Worm (Caenorhabditis elegans) whole organism, L2 larva: Measurements from ENCODE around the gene arl-3.

Source experiments
- C34F6.9 ChIP-seq: fragments of 150-350 bp; optimal IDR thresholded peaks from 2 replicates; lab custom pipeline; 2014; ENCODE audit warnings: missing biosample characterization, missing genetic modification characterization
- F13H6.1 ChIP-seq: sonication (generic microtip); optimal IDR thresholded peaks from 2 replicates; lab custom pipeline; 2016; ENCODE audit warnings: missing genetic modification characterization, missing compliant biosample characterization
- R02D3.7 ChIP-seq: fragments of 150-350 bp; optimal IDR thresholded peaks from 2 replicates; lab custom pipeline; 2014; ENCODE audit warnings: missing biosample characterization, missing genetic modification characterization
- Y55F3AM.14 ChIP-seq: fragments of 200-800 bp; sonication (Bioruptor generic); optimal IDR thresholded peaks from 2 replicates; lab custom pipeline; 2018; ENCODE audit warnings: mild to moderate bottlenecking, missing genetic modification characterization, missing compliant biosample characterization
- alr-1 ChIP-seq: fragments of 150-350 bp; optimal IDR thresholded peaks from 2 replicates; lab custom pipeline; 2014; ENCODE audit warnings: missing biosample characterization, missing genetic modification characterization
- aly-2 ChIP-seq: fragments of 150-350 bp; optimal IDR thresholded peaks from 2 replicates; lab custom pipeline; 2014; ENCODE audit warnings: missing biosample characterization, missing genetic modification characterization
- ama-1 ChIP-seq: fragments of 150-350 bp; optimal IDR thresholded peaks from 2 replicates; lab custom pipeline; 2018; ENCODE audit warnings: inconsistent platforms
- ceh-16 ChIP-seq: fragments of 150-350 bp; optimal IDR thresholded peaks from 2 replicates; lab custom pipeline; 2014; ENCODE audit warnings: missing biosample characterization, missing genetic modification characterization
- ceh-82 ChIP-seq: fragments of 150-350 bp; optimal IDR thresholded peaks from 2 replicates; lab custom pipeline; 2014; ENCODE audit warnings: missing biosample characterization, missing genetic modification characterization
- dmd-4 ChIP-seq: sonication (generic microtip); optimal IDR thresholded peaks from 2 replicates; lab custom pipeline; 2017; ENCODE audit warnings: missing biosample characterization, missing genetic modification characterization
- egl-27 ChIP-seq: sonication (generic microtip); optimal IDR thresholded peaks from 3 replicates; lab custom pipeline; 2017; ENCODE audit warnings: missing biosample characterization, missing genetic modification reagents, missing genetic modification characterization
- elt-3 ChIP-seq: sonication (generic microtip); optimal IDR thresholded peaks from 2 replicates; lab custom pipeline; 2017; ENCODE audit warnings: missing biosample characterization, missing genetic modification characterization
- fos-1 ChIP-seq: fragments of 150-350 bp; optimal IDR thresholded peaks from 2 replicates; lab custom pipeline; 2014; ENCODE audit warnings: missing biosample characterization, missing genetic modification characterization
- lin-11 ChIP-seq: fragments of 150-350 bp; sonication (generic microtip); optimal IDR thresholded peaks from 2 replicates; lab custom pipeline; 2014; ENCODE audit warnings: missing biosample characterization, missing genetic modification characterization, inconsistent platforms, mixed read lengths
- lin-13 ChIP-seq: fragments of 150-350 bp; optimal IDR thresholded peaks from 2 replicates; lab custom pipeline; 2014; ENCODE audit warnings: missing biosample characterization, missing genetic modification reagents, missing genetic modification characterization
- lin-39 ChIP-seq: fragments of 150-350 bp; optimal IDR thresholded peaks from 2 replicates; lab custom pipeline; 2014; ENCODE audit warnings: missing biosample characterization, missing genetic modification reagents, missing genetic modification characterization
- lsy-2 ChIP-seq, 2 experiments: fragments of 150-350 bp in 1 of 2; sonication (generic microtip) in 1 of 2; optimal IDR thresholded peaks; 2 replicates each; lab custom pipeline; 2014 to 2017; ENCODE audit warnings: missing biosample characterization in 2 of 2, missing genetic modification characterization in 2 of 2
- mab-5 ChIP-seq: fragments of 150-350 bp; optimal IDR thresholded peaks from 2 replicates; lab custom pipeline; 2014; ENCODE audit warnings: missing biosample characterization, missing genetic modification characterization
- mbf-1 ChIP-seq: sonication (generic microtip); optimal IDR thresholded peaks from 2 replicates; lab custom pipeline; 2017; ENCODE audit warnings: missing biosample characterization, missing genetic modification characterization
- mdl-1 ChIP-seq, 2 experiments: fragments of 150-350 bp in 1 of 2; sonication (generic microtip) in 1 of 2; optimal IDR thresholded peaks; 2 replicates each; lab custom pipeline; 2017; ENCODE audit warnings: missing biosample characterization in 2 of 2, missing genetic modification characterization in 2 of 2
- nhr-10 ChIP-seq: sonication (generic microtip); optimal IDR thresholded peaks from 2 replicates; lab custom pipeline; 2017; ENCODE audit warnings: missing biosample characterization, missing genetic modification characterization
- nhr-11 ChIP-seq: fragments of 150-350 bp; optimal IDR thresholded peaks from 2 replicates; lab custom pipeline; 2014; ENCODE audit warnings: missing biosample characterization, missing genetic modification characterization
- nhr-12 ChIP-seq: fragments of 150-350 bp; optimal IDR thresholded peaks from 2 replicates; lab custom pipeline; 2014; ENCODE audit warnings: missing biosample characterization, missing genetic modification characterization
- nhr-129 ChIP-seq: fragments of 150-350 bp; optimal IDR thresholded peaks from 2 replicates; lab custom pipeline; 2014; ENCODE audit warnings: missing biosample characterization, missing genetic modification characterization
- nhr-21 ChIP-seq: fragments of 150-350 bp; optimal IDR thresholded peaks from 2 replicates; lab custom pipeline; 2014; ENCODE audit warnings: missing biosample characterization, missing genetic modification characterization
- nhr-237 ChIP-seq: fragments of 150-350 bp; optimal IDR thresholded peaks from 2 replicates; lab custom pipeline; 2014; ENCODE audit warnings: missing biosample characterization, missing genetic modification characterization
- nhr-25 ChIP-seq: fragments of 150-350 bp; sonication (generic microtip); optimal IDR thresholded peaks from 3 replicates; lab custom pipeline; 2014; ENCODE audit warnings: missing biosample characterization, missing genetic modification characterization
- nhr-6 ChIP-seq: fragments of 150-350 bp; optimal IDR thresholded peaks from 2 replicates; lab custom pipeline; 2014; ENCODE audit warnings: missing biosample characterization, missing genetic modification characterization
- nhr-77 ChIP-seq: fragments of 150-350 bp; optimal IDR thresholded peaks from 2 replicates; lab custom pipeline; 2014; ENCODE audit warnings: missing biosample characterization, missing genetic modification characterization
- peb-1 ChIP-seq: fragments of 150-350 bp; optimal IDR thresholded peaks from 2 replicates; lab custom pipeline; 2014; ENCODE audit warnings: missing biosample characterization, missing genetic modification characterization
- sem-4 ChIP-seq: fragments of 150-350 bp; optimal IDR thresholded peaks from 2 replicates; lab custom pipeline; 2014; ENCODE audit warnings: missing biosample characterization, missing genetic modification reagents, missing genetic modification characterization
- sma-3 ChIP-seq: sonication (generic microtip); optimal IDR thresholded peaks from 2 replicates; lab custom pipeline; 2016; ENCODE audit warnings: missing genetic modification reagents, missing genetic modification characterization, missing compliant biosample characterization
- sma-9 ChIP-seq, 2 experiments: fragments of 150-350 bp in 1 of 2; sonication (generic microtip) in 1 of 2; optimal IDR thresholded peaks; 2 replicates each; lab custom pipeline; 2014 to 2016; ENCODE audit warnings: missing genetic modification characterization in 2 of 2, mild to moderate bottlenecking in 1 of 2, missing biosample characterization in 1 of 2, missing compliant biosample characterization in 1 of 2, missing genetic modification reagents in 1 of 2, moderate library complexity in 1 of 2
- snpc-4 ChIP-seq: fragments of 150-350 bp; optimal IDR thresholded peaks from 2 replicates; lab custom pipeline; 2014; ENCODE audit warnings: missing biosample characterization, missing genetic modification characterization
- unc-39 ChIP-seq: fragments of 150-350 bp; optimal IDR thresholded peaks from 2 replicates; lab custom pipeline; 2014; ENCODE audit warnings: missing biosample characterization, missing genetic modification characterization
- unc-55 ChIP-seq: fragments of 150-350 bp; sonication (generic microtip); optimal IDR thresholded peaks from 3 replicates; lab custom pipeline; 2014; ENCODE audit warnings: missing biosample characterization, missing genetic modification reagents, missing genetic modification characterization
- zag-1 ChIP-seq: fragments of 150-350 bp; optimal IDR thresholded peaks from 2 replicates; lab custom pipeline; 2014; ENCODE audit warnings: missing biosample characterization, missing genetic modification characterization
- ztf-1 ChIP-seq: fragments of 200-800 bp; sonication (Bioruptor generic); conservative IDR thresholded peaks from 2 replicates; pipeline ENCODE4 v1.3.6; 2022; ENCODE audit warnings: missing genetic modification characterization, missing compliant biosample characterization
- ztf-11 ChIP-seq: sonication (generic microtip); optimal IDR thresholded peaks from 2 replicates; lab custom pipeline; 2017; ENCODE audit warnings: missing biosample characterization, missing genetic modification characterization
- ztf-4 ChIP-seq: fragments of 150-350 bp; optimal IDR thresholded peaks from 2 replicates; lab custom pipeline; 2014; ENCODE audit warnings: missing biosample characterization, missing genetic modification characterization

arl-3 gene

ce11 chrII:14578013-14578412 lies 28.3 kb upstream of the arl-3 start, which contains the start of gene nspb-7:
Gene nspb-7 (plus strand): TSS chrII:14578313.
- TF ChIP-seq aly-2 (tag; lab: Kevin White, UChicago) (no peak), ceh-16 (no peak), lin-13 (no peak), ceh-82 (tag; lab: Kevin White, UChicago) (no peak), nhr-21 (tag; lab: Kevin White, UChicago) (no peak), nhr-10 (tag; lab: Kevin White, UChicago) (no peak), nhr-237 (tag; lab: Kevin White, UChicago) (no peak), nhr-77 (no peak), Y55F3AM.14 (GFP tag; lab: Kevin White, UChicago) (no peak), unc-39 (tag; lab: Kevin White, UChicago) (no peak), nhr-12 (tag; lab: Kevin White, UChicago) (no peak), fos-1 (no peak), nhr-11 (no peak), zag-1 (tag; lab: Kevin White, UChicago) (no peak), R02D3.7 (tag; lab: Kevin White, UChicago) (no peak)

- TF ChIP-seq R02D3.7 (tag; lab: Kevin White, UChicago) (no peak), lin-39 (no peak), nhr-6 (tag; lab: Kevin White, UChicago) (no peak), dmd-4 (tag; lab: Kevin White, UChicago) (no peak), ama-1 (lab: Kevin White, UChicago) (no peak), nhr-21 (tag; lab: Kevin White, UChicago) (no peak), peb-1 (tag; lab: Kevin White, UChicago) (no peak), mab-5 (tag; lab: Kevin White, UChicago) (no peak), nhr-25 (tag; lab: Kevin White, UChicago) (no peak), lin-13 (no peak), ztf-4 (no peak)
These were observed 27.6 kb upstream of the arl-3 start, which contains the start of gene C01G12.9 for ce11 chrII:14578716-14579115. Gene C01G12.9 (plus strand): TSS chrII:14579016.

- TF ChIP-seq lin-39 (no peak), nhr-11 (no peak), lsy-2 (tag; optimal IDR thresholded peaks at IDR 0.05; lab: Kevin White, UChicago) (no peak), nhr-10 (tag; lab: Kevin White, UChicago) (no peak), ceh-82 (tag; lab: Kevin White, UChicago) (no peak), mdl-1 (tag; optimal IDR thresholded peaks at IDR 0.05; lab: Kevin White, UChicago) (no peak), C34F6.9 (tag; lab: Kevin White, UChicago) (no peak), mbf-1 (tag; lab: Kevin White, UChicago) (no peak), F13H6.1 (tag; lab: Kevin White, UChicago) (no peak), nhr-237 (tag; lab: Kevin White, UChicago) (no peak), peb-1 (tag; lab: Kevin White, UChicago) (no peak), dmd-4 (tag; lab: Kevin White, UChicago) (no peak)
These were observed 25.7 kb upstream of the arl-3 start, which contains the start of the genes nspb-8 and nspb-9 for ce11 chrII:14580549-14580948. Gene nspb-8 (minus strand): TSS chrII:14580649. Gene nspb-9 (plus strand): TSS chrII:14580859.

ce11 chrII:14582206-14582605 lies 24.1 kb upstream of the arl-3 start, which contains the start of gene C01G12.3:
Gene C01G12.3 (minus strand): TSS chrII:14582306.
- no peak for TF ChIP-seq nhr-129 (tag; lab: Kevin White, UChicago)
- no peak for TF ChIP-seq aly-2 (tag; lab: Kevin White, UChicago)
- TF ChIP-seq lin-39 = no peak
- no peak for TF ChIP-seq R02D3.7 (tag; lab: Kevin White, UChicago)
- no peak for TF ChIP-seq lin-11 (tag; lab: Kevin White, UChicago)
- no peak for TF ChIP-seq sma-9 (GFP tag; optimal IDR thresholded peaks at IDR 0.05; lab: Kevin White, UChicago)
- TF ChIP-seq sma-9 (tag; optimal IDR thresholded peaks at IDR 0.05; lab: Kevin White, UChicago) = no peak
- TF ChIP-seq dmd-4 (tag; lab: Kevin White, UChicago) = no peak
- TF ChIP-seq nhr-25 (tag; lab: Kevin White, UChicago) = no peak
- TF ChIP-seq F13H6.1 (tag; lab: Kevin White, UChicago) = no peak

ce11 chrII:14587407-14587806 lies 18.9 kb upstream of the arl-3 start, which contains the start of gene C01G12.5:
Gene C01G12.5 (minus strand): TSS chrII:14587507.
- TF ChIP-seq ceh-16 (no peak), elt-3 (no peak), sma-3 (no peak), nhr-11 (no peak), sma-9 (GFP tag; optimal IDR thresholded peaks at IDR 0.05; lab: Kevin White, UChicago) (no peak), sma-9 (tag; optimal IDR thresholded peaks at IDR 0.05; lab: Kevin White, UChicago) (no peak), unc-55 (GFP tag; lab: Kevin White, UChicago) (no peak), ztf-1 (no peak), sem-4 (tag; lab: Kevin White, UChicago) (no peak), lin-39 (no peak), nhr-10 (tag; lab: Kevin White, UChicago) (no peak), egl-27 (tag; lab: Kevin White, UChicago) (no peak), alr-1 (tag; lab: Kevin White, UChicago) (no peak), nhr-12 (tag; lab: Kevin White, UChicago) (no peak), snpc-4 (tag; lab: Kevin White, UChicago) (no peak), F13H6.1 (tag; lab: Kevin White, UChicago) (no peak), ztf-11 (tag; lab: Kevin White, UChicago) (no peak), lin-13 (no peak), fos-1 (no peak), dmd-4 (tag; lab: Kevin White, UChicago) (no peak), nhr-21 (tag; lab: Kevin White, UChicago) (no peak)
